Fruit fly (Drosophila melanogaster) whole organism, pupa: Measurements from ENCODE around the gene CG8209.

Experiments used
- CG13204 ChIP-seq: fragments of 200-800 bp; sonication (Bioruptor generic); optimal IDR thresholded peaks from 2 replicates; lab custom pipeline; 2018; ENCODE audit warnings: missing biosample characterization, mild to moderate bottlenecking, missing genetic modification characterization, moderate library complexity
- CG34367 ChIP-seq: fragments of 200-800 bp; sonication (Bioruptor generic); optimal IDR thresholded peaks from 2 replicates; lab custom pipeline; 2018; ENCODE audit warnings: missing biosample characterization, mild to moderate bottlenecking, missing genetic modification characterization

DNA sequence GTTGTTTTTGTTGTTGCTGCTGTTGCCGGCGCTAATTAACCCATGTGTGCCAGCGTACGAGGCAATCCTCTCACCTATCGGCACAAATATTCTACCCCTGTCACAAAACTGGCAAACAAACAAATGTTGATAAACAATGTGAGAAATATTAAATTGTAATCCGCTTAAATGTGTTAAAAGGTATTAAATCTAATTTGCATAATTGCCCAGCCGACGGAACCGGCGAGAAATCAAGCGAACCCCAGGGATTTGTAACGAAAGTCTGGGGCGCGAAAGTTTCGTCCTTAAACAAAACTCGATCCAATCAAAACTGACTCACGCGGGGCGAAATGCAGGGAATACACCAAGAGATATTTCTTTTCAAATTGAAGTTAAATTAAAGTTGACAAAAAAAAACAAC is 19.5 kb upstream of the CG8209 start:
- TF ChIP-seq CG13204 (GFP tag; lab: Kevin White, UChicago), result no peak
- TF ChIP-seq CG34367 (tag; lab: Kevin White, UChicago), result no peak
